Worm (Caenorhabditis elegans) whole organism, midembryonic: ENCODE measurements around the gene C26B2.8.

Source experiments
- cog-1 ChIP-seq: sonication (generic microtip); optimal IDR thresholded peaks from 2 replicates; lab custom pipeline; 2016; ENCODE audit warnings: missing genetic modification characterization, missing compliant biosample characterization
- flt-1 ChIP-seq: fragments of 200-800 bp; sonication (Bioruptor generic); IDR thresholded peaks from 2 replicates; pipeline ENCODE4 v1.3.6; 2022; ENCODE audit warnings: missing genetic modification characterization, missing compliant biosample characterization
- med-1 ChIP-seq: sonication (generic microtip); optimal IDR thresholded peaks from 2 replicates; lab custom pipeline; 2017; ENCODE audit warnings: missing genetic modification characterization, mild to moderate bottlenecking, missing compliant biosample characterization, antibody characterized with exemption, missing genetic modification reagents; ENCODE audit not compliant: insufficient read depth

- TF ChIP-seq cog-1 (tag; lab: Kevin White, UChicago) (no peak), med-1 (no peak), flt-1 (GFP tag; lab: Robert Waterston, UW) (no peak)
Measured at ce11 chrIV:8028372-8028771, 14.4 kb downstream of the C26B2.8 start.
